Worm (Caenorhabditis elegans): Measurements from ENCODE around the gene str-228.
"Not testable (repeated sequence)": the region's sequence is repeated elsewhere in the genome, so short reads cannot be mapped to it uniquely, and the experiment has no call there.

str-228 gene

ce11 chrV:3502038-3502437 is 7.9 kb upstream of the str-228 start, which contains the start of the genes C07G3.8 and C07G3.10:
Gene C07G3.8 (minus strand): TSS chrV:3502138.
Gene C07G3.10 (plus strand): TSS chrV:3502307.
- TF ChIP-seq unc-3 (GFP tag; conservative IDR thresholded peaks at IDR 0.05), result no peak
- TF ChIP-seq unc-3 (tag; optimal IDR thresholded peaks at IDR 0.05), result no peak
- TF ChIP-seq pat-9 (tag; optimal IDR thresholded peaks at IDR 0.05), result no peak
- no peak for TF ChIP-seq F13H6.1 (tag; optimal IDR thresholded peaks at IDR 0.05)
- TF ChIP-seq nhr-232 (tag; optimal IDR thresholded peaks at IDR 0.05), result no peak
- no peak for TF ChIP-seq ahr-1 (tag; optimal IDR thresholded peaks at IDR 0.05)
- no peak for TF ChIP-seq tbx-7 (tag; optimal IDR thresholded peaks at IDR 0.05)
- no peak for TF ChIP-seq odd-2 (tag; optimal IDR thresholded peaks at IDR 0.05)
- TF ChIP-seq ref-2 (tag; optimal IDR thresholded peaks at IDR 0.05), result no peak
- no peak for TF ChIP-seq ceh-24 (tag; optimal IDR thresholded peaks at IDR 0.05)
- TF ChIP-seq ets-4 (tag; optimal IDR thresholded peaks at IDR 0.05), result no peak
- no peak for TF ChIP-seq ceh-6 (GFP tag; optimal IDR thresholded peaks at IDR 0.05)
- no peak for TF ChIP-seq hlh-6 (tag; optimal IDR thresholded peaks at IDR 0.05)
- no peak for TF ChIP-seq ceh-48 (tag; optimal IDR thresholded peaks at IDR 0.05)
- TF ChIP-seq nfya-1 (tag; optimal IDR thresholded peaks at IDR 0.05), result no peak
- TF ChIP-seq hlh-13 (GFP tag; optimal IDR thresholded peaks at IDR 0.05), result no peak
- TF ChIP-seq rnt-1 (tag; optimal IDR thresholded peaks at IDR 0.05), result no peak
- TF ChIP-seq pha-2 (tag; optimal IDR thresholded peaks at IDR 0.05), result no peak
- TF ChIP-seq sox-2 (GFP tag; IDR thresholded peaks at IDR 0.05), result no peak
- no peak for TF ChIP-seq nhr-11 (tag; optimal IDR thresholded peaks at IDR 0.05)
- TF ChIP-seq ceh-18 (tag; optimal IDR thresholded peaks at IDR 0.05), result no peak

ce11 chrV:3505745-3506144 is 4.2 kb upstream of the str-228 start:
- TF ChIP-seq dve-1 (tag; optimal IDR thresholded peaks at IDR 0.05) (no peak), C08G9.2 (tag; optimal IDR thresholded peaks at IDR 0.05) (no peak), nfya-1 (tag; optimal IDR thresholded peaks at IDR 0.05) (no peak), ceh-14 (tag; optimal IDR thresholded peaks at IDR 0.05) (no peak), elt-2 (tag; optimal IDR thresholded peaks at IDR 0.05) (peak; percentile 91), ceh-22 (tag; optimal IDR thresholded peaks at IDR 0.05) (no peak), K09A11.1 (tag; optimal IDR thresholded peaks at IDR 0.05; ENCODE audit: insufficient read depth) (no peak)

- not testable (repeated sequence) for TF ChIP-seq sox-4, elt-2, gmeb-2 (tag; optimal IDR thresholded peaks at IDR 0.05)
Measured at ce11 chrV:3506252-3506651, 3.7 kb upstream of the str-228 start, which contains the start of gene ugt-64. Gene ugt-64 (minus strand): TSS chrV:3506352.

- no peak for TF ChIP-seq F13H6.1 (tag; optimal IDR thresholded peaks at IDR 0.05)
- TF ChIP-seq ceh-45 (GFP tag; IDR thresholded peaks at IDR 0.05), result no peak
- no peak for TF ChIP-seq ref-2 (tag; optimal IDR thresholded peaks at IDR 0.05)
- TF ChIP-seq ztf-16 (tag; optimal IDR thresholded peaks at IDR 0.05), result no peak
- TF ChIP-seq unc-3 (GFP tag; conservative IDR thresholded peaks at IDR 0.05), result no peak
- TF ChIP-seq unc-3 (tag; optimal IDR thresholded peaks at IDR 0.05), result no peak
- TF ChIP-seq pqm-1 (tag; optimal IDR thresholded peaks at IDR 0.05), result no peak
- no peak for TF ChIP-seq ceh-48 (tag; optimal IDR thresholded peaks at IDR 0.05)
- TF ChIP-seq lim-6 (tag; optimal IDR thresholded peaks at IDR 0.05), result no peak
- no peak for TF ChIP-seq ceh-24 (tag; optimal IDR thresholded peaks at IDR 0.05)
- TF ChIP-seq ceh-6 (GFP tag; optimal IDR thresholded peaks at IDR 0.05), result no peak
- TF ChIP-seq zip-5 (tag; optimal IDR thresholded peaks at IDR 0.05), result no peak
- no peak for TF ChIP-seq K02D7.2 (tag; optimal IDR thresholded peaks at IDR 0.05)
- no peak for TF ChIP-seq tbx-2 (tag; optimal IDR thresholded peaks at IDR 0.05)
- TF ChIP-seq C08G9.2 (tag; optimal IDR thresholded peaks at IDR 0.05), result no peak
Measured at ce11 chrV:3507691-3508090, 2.3 kb upstream of the str-228 start, which contains the start of gene str-225. Gene str-225 (plus strand): TSS chrV:3507822.

All from whole organism, late embryonic.